Worm (Caenorhabditis elegans): ENCODE measurements around the gene mig-38.

The mig-38 gene

ce11 chrIV:11620909-11621308, 26.9 kb downstream of the mig-38 start, which contains the start of gene dsl-5:
Gene dsl-5 (minus strand): TSS chrIV:11621009.
- TF ChIP-seq aly-2 (tag; optimal IDR thresholded peaks at IDR 0.05) (no peak), nhr-77 (tag; optimal IDR thresholded peaks at IDR 0.05) (no peak), zfp-2 (tag; optimal IDR thresholded peaks at IDR 0.05) (no peak), ceh-82 (tag; optimal IDR thresholded peaks at IDR 0.05) (no peak), ces-1 (GFP tag; optimal IDR thresholded peaks at IDR 0.05) (no peak), snpc-1.2 (GFP tag; IDR thresholded peaks at IDR 0.05) (no peak), unc-62 (GFP tag; optimal IDR thresholded peaks at IDR 0.05 in 1 of 2) (no peak), unc-62 (tag; optimal IDR thresholded peaks at IDR 0.05) (no peak), zip-11 (GFP tag; IDR thresholded peaks at IDR 0.05) (no peak), nhr-10 (tag; optimal IDR thresholded peaks at IDR 0.05) (no peak), gei-8 (GFP tag; optimal IDR thresholded peaks at IDR 0.05) (no peak), Y5F2A.4 (GFP tag; optimal IDR thresholded peaks at IDR 0.05) (no peak), T20F7.1 (GFP tag; optimal IDR thresholded peaks at IDR 0.05) (no peak), hlh-30 (tag; optimal IDR thresholded peaks at IDR 0.05; ENCODE audit: insufficient read depth) (no peak), snpc-4 (tag; optimal IDR thresholded peaks at IDR 0.05) (no peak)

- TF ChIP-seq zip-2 (tag; optimal IDR thresholded peaks at IDR 0.05) (no peak), ceh-20 (GFP tag; IDR thresholded peaks at IDR 0.05) (no peak), F37D6.2 (tag; optimal IDR thresholded peaks at IDR 0.05) (no peak), dve-1 (tag; optimal IDR thresholded peaks at IDR 0.05; ENCODE audit: insufficient read depth) (peak; percentile 2), Y48G9A.11 (GFP tag; IDR thresholded peaks at IDR 0.05) (no peak), unc-62 (GFP tag; optimal IDR thresholded peaks at IDR 0.05 in 1 of 2) (peak in 1 of 2 experiments; percentile 62), unc-62 (tag; optimal IDR thresholded peaks at IDR 0.05) (no peak), daf-16 (GFP tag; optimal IDR thresholded peaks at IDR 0.05) (no peak), daf-16 (tag; optimal IDR thresholded peaks at IDR 0.05) (peak; percentile 61)
Observed at ce11 chrIV:11622336-11622735, 28.3 kb downstream of the mig-38 start.

DNA sequence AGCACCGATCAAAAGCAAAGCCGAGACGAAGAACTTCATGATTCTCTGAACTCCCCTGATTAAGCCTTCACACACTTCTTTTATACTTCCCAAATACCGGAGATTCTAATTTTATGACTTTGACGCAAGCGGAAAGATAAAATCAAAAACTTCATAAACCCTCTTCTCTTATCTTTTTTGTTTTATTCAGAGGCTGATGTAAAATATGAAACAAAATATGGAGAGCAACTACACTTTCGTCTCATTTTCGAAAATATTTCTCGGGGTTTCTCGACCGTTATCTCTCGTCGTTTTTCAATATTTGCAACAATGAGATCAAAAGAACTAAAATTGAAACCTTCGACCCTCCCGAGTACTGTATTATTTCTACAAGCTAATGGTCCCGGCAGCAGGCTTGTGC, 29.0 kb downstream of the mig-38 start, which contains the start of gene lys-4:
lys-4 (minus strand) TSS at position 115 of the 400 bp plus-strand sequence.
- TF ChIP-seq dmd-6 (GFP tag; IDR thresholded peaks at IDR 0.05) (peak; percentile 40), nhr-28 (tag; optimal IDR thresholded peaks at IDR 0.05) (peak; percentile 36), dve-1 (tag; optimal IDR thresholded peaks at IDR 0.05; ENCODE audit: insufficient read depth) (peak; percentile 42), hlh-11 (tag; optimal IDR thresholded peaks at IDR 0.05) (peak; percentile 30), daf-19 (GFP tag; conservative IDR thresholded peaks at IDR 0.05) (no peak), daf-16 (GFP tag; optimal IDR thresholded peaks at IDR 0.05) (no peak), daf-16 (tag; optimal IDR thresholded peaks at IDR 0.05) (peak; percentile 33), hmg-1.1 (GFP tag; IDR thresholded peaks at IDR 0.05) (no peak), lin-13 (GFP tag; optimal IDR thresholded peaks at IDR 0.05) (no peak), nhr-237 (tag; optimal IDR thresholded peaks at IDR 0.05) (no peak), pha-4 (GFP tag; IDR thresholded peaks at IDR 0.05) (no peak), pha-4 (tag; optimal IDR thresholded peaks at IDR 0.05) (no peak)

DNA sequence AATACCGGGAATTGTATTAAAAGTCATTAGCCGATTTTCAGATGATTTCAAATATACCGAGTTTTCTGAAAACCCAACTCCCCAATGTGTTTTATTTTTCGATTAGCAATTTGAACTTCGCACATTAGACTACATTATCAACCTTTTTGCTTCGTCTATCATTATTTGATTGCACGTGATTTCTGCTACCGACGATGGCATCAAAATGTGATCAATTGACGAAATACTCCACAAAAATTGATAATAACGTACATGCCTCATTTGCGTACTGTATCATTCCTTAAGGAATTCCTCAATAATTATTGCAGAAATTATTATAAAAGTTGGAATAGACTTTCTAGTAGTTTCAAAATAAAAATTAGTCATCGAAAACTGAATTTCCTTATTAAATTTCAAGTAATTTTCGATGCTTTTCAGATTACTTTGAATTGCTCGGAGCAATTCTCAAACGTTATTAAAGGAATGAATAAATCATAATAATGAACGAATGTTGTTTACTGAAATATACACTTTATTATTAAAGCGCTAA, 29.8 kb downstream of the mig-38 start:
- TF ChIP-seq hlh-30 (tag; optimal IDR thresholded peaks at IDR 0.05; ENCODE audit: insufficient read depth), result peak; percentile 32
- TF ChIP-seq nhr-76 (tag; optimal IDR thresholded peaks at IDR 0.05), result no peak
- TF ChIP-seq mxl-2 (GFP tag; conservative IDR thresholded peaks at IDR 0.05), result no peak
- TF ChIP-seq T26A8.4 (GFP tag; IDR thresholded peaks at IDR 0.05), result no peak
- TF ChIP-seq nhr-48 (tag; optimal IDR thresholded peaks at IDR 0.05), result no peak
- TF ChIP-seq mxl-3 (GFP tag; optimal IDR thresholded peaks at IDR 0.05), result no peak
- TF ChIP-seq dmd-9 (GFP tag; IDR thresholded peaks at IDR 0.05), result no peak
- TF ChIP-seq unc-130 (GFP tag; optimal IDR thresholded peaks at IDR 0.05), result no peak
- no peak for TF ChIP-seq snpc-1.2 (GFP tag; IDR thresholded peaks at IDR 0.05)
- no peak for TF ChIP-seq vab-7 (GFP tag; IDR thresholded peaks at IDR 0.05)
- TF ChIP-seq nhr-111 (GFP tag; optimal IDR thresholded peaks at IDR 0.05), result no peak
- TF ChIP-seq unc-39 (tag; optimal IDR thresholded peaks at IDR 0.05), result no peak
- TF ChIP-seq tra-1 (GFP tag; IDR thresholded peaks at IDR 0.05), result no peak
- TF ChIP-seq lin-1 (GFP tag; IDR thresholded peaks at IDR 0.05), result no peak
- no peak for TF ChIP-seq dpl-1 (GFP tag; optimal IDR thresholded peaks at IDR 0.05)
- peak; percentile 61 for TF ChIP-seq nhr-28 (tag; optimal IDR thresholded peaks at IDR 0.05)
- TF ChIP-seq jun-1 (tag; optimal IDR thresholded peaks at IDR 0.05), result no peak
- TF ChIP-seq zag-1 (tag; optimal IDR thresholded peaks at IDR 0.05), result no peak
- TF ChIP-seq F26F4.8 (GFP tag; conservative IDR thresholded peaks at IDR 0.05), result no peak
- TF ChIP-seq ZK337.2 (GFP tag; IDR thresholded peaks at IDR 0.05), result no peak
